Fruit fly (Drosophila melanogaster) whole organism, embryonic: ENCODE results near the gene GCS2beta.
A peak's percentile ranks its signal among the peaks of the same experiment; 100 is the strongest.

Experiments used
- Atf-2 ChIP-seq: fragments of 200-800 bp; sonication (Bioruptor generic); optimal IDR thresholded peaks from 2 replicates; lab custom pipeline; 2016; ENCODE audit warnings: missing biosample characterization, missing genetic modification characterization
- Atf6 ChIP-seq: fragments of 200-800 bp; sonication (Bioruptor generic); IDR thresholded peaks from 2 replicates; pipeline ENCODE4 v1.3.6; 2022; ENCODE audit warnings: missing biosample characterization, missing genetic modification characterization
- Blimp-1 ChIP-seq: fragments of 200-800 bp; sonication (Bioruptor generic); optimal IDR thresholded peaks from 3 replicates; lab custom pipeline; 2018; ENCODE audit warnings: missing biosample characterization, missing genetic modification characterization, mild to moderate bottlenecking, moderate library complexity, missing genetic modification reagents
- CG10147 ChIP-seq: fragments of 200-800 bp; sonication (Bioruptor generic); optimal IDR thresholded peaks from 2 replicates; lab custom pipeline; 2019; ENCODE audit warnings: missing biosample characterization, mild to moderate bottlenecking, missing genetic modification characterization, moderate library complexity
- CG10366 ChIP-seq: fragments of 200-800 bp; sonication (Bioruptor generic); IDR thresholded peaks from 2 replicates; pipeline ENCODE4 v1.3.6; 2022; ENCODE audit warnings: missing biosample characterization, missing genetic modification characterization
- CG10462 ChIP-seq: fragments of 200-800 bp; sonication (Bioruptor generic); optimal IDR thresholded peaks from 2 replicates; lab custom pipeline; 2016; ENCODE audit warnings: missing biosample characterization, missing genetic modification characterization
- CG13894 ChIP-seq: fragments of 200-800 bp; sonication (Bioruptor generic); optimal IDR thresholded peaks from 3 replicates; lab custom pipeline; 2018; ENCODE audit warnings: missing biosample characterization, mild to moderate bottlenecking, missing genetic modification characterization, moderate library complexity
- CG1529 ChIP-seq: fragments of 200-800 bp; sonication (Bioruptor generic); optimal IDR thresholded peaks from 3 replicates; lab custom pipeline; 2018; ENCODE audit warnings: missing biosample characterization, missing genetic modification characterization
- CG15601 ChIP-seq: fragments of 200-800 bp; sonication (Bioruptor generic); optimal IDR thresholded peaks from 3 replicates; lab custom pipeline; 2019; ENCODE audit warnings: missing biosample characterization, mild to moderate bottlenecking, missing genetic modification characterization, moderate library complexity
- CG16779 ChIP-seq: fragments of 200-800 bp; sonication (Bioruptor generic); IDR thresholded peaks from 2 replicates; pipeline ENCODE4 v1.3.6; 2022; ENCODE audit warnings: missing biosample characterization, missing genetic modification characterization
- CG18599 ChIP-seq: fragments of 200-800 bp; sonication (Bioruptor generic); optimal IDR thresholded peaks from 3 replicates; lab custom pipeline; 2017; ENCODE audit warnings: missing biosample characterization, missing genetic modification characterization, mild to moderate bottlenecking, moderate library complexity, missing genetic modification reagents
- CG3065 ChIP-seq: fragments of 200-800 bp; sonication (Bioruptor generic); optimal IDR thresholded peaks from 2 replicates; lab custom pipeline; 2016; ENCODE audit warnings: missing biosample characterization, missing genetic modification characterization
- CG33213 ChIP-seq: fragments of 200-800 bp; sonication (Bioruptor generic); optimal IDR thresholded peaks from 3 replicates; lab custom pipeline; 2016; ENCODE audit warnings: missing biosample characterization, missing genetic modification characterization
- CG3726 ChIP-seq: fragments of 200-800 bp; sonication (Bioruptor generic); IDR thresholded peaks from 3 replicates; pipeline ENCODE4, ENCODE4 v1.3.6; 2022; ENCODE audit warnings: missing biosample characterization, missing genetic modification characterization
- CG3847 ChIP-seq: fragments of 200-800 bp; sonication (Bioruptor generic); IDR thresholded peaks from 2 replicates; pipeline ENCODE4 v1.3.6; 2022; ENCODE audit warnings: missing biosample characterization, missing genetic modification characterization
- CG7839 ChIP-seq: fragments of 200-800 bp; sonication (Bioruptor generic); optimal IDR thresholded peaks from 3 replicates; lab custom pipeline; 2018; ENCODE audit warnings: missing biosample characterization, mild to moderate bottlenecking, missing genetic modification characterization, moderate library complexity
- CG8281 ChIP-seq: fragments of 200-800 bp; sonication (Bioruptor generic); optimal IDR thresholded peaks from 2 replicates; lab custom pipeline; 2018; ENCODE audit warnings: missing biosample characterization, mild to moderate bottlenecking, missing genetic modification characterization, moderate library complexity
- CG9215 ChIP-seq: fragments of 200-800 bp; sonication (Bioruptor generic); IDR thresholded peaks from 2 replicates; pipeline ENCODE4 v1.3.6; 2022; ENCODE audit warnings: missing biosample characterization, missing genetic modification characterization
- CG9609 ChIP-seq: fragments of 200-800 bp; sonication (Bioruptor generic); optimal IDR thresholded peaks from 3 replicates; lab custom pipeline; 2016; ENCODE audit warnings: missing biosample characterization, missing genetic modification characterization
- Dll ChIP-seq: fragments of 200-800 bp; sonication (Bioruptor generic); IDR thresholded peaks from 4 replicates; pipeline ENCODE4 v1.3.6; 2022; ENCODE audit warnings: missing biosample characterization, missing genetic modification characterization; ENCODE audit not compliant: partially characterized antibody
- Med ChIP-seq: fragments of 200-800 bp; sonication (Bioruptor generic); peaks from one replicate; lab custom pipeline; 2016; ENCODE audit warnings: missing biosample characterization, missing genetic modification characterization, mild to moderate bottlenecking, inconsistent platforms, moderate library complexity
- Myb ChIP-seq: fragments of 200-800 bp; sonication (Bioruptor generic); optimal IDR thresholded peaks from 2 replicates; lab custom pipeline; 2016; ENCODE audit warnings: missing biosample characterization, missing genetic modification characterization
- Nf-YB ChIP-seq: fragments of 200-800 bp; sonication (Bioruptor generic); optimal IDR thresholded peaks from 3 replicates; lab custom pipeline; 2019; ENCODE audit warnings: missing biosample characterization, mild to moderate bottlenecking, missing genetic modification characterization, moderate library complexity
- Nf-YC ChIP-seq: fragments of 200-800 bp; optimal IDR thresholded peaks from 3 replicates; lab custom pipeline; 2019; ENCODE audit warnings: missing biosample characterization, mild to moderate bottlenecking, missing genetic modification characterization, moderate library complexity
- Sox100B ChIP-seq: fragments of 200-800 bp; sonication (Bioruptor generic); optimal IDR thresholded peaks from 3 replicates; lab custom pipeline; 2018; ENCODE audit warnings: missing biosample characterization, mild to moderate bottlenecking, missing genetic modification characterization
- Spps ChIP-seq: fragments of 200-800 bp; sonication (Bioruptor generic); optimal IDR thresholded peaks from 2 replicates; lab custom pipeline; 2018; ENCODE audit warnings: missing biosample characterization, mild to moderate bottlenecking, missing genetic modification characterization
- ac ChIP-seq: fragments of 200-800 bp; sonication (Bioruptor generic); optimal IDR thresholded peaks from 3 replicates; lab custom pipeline; 2017; ENCODE audit warnings: missing biosample characterization, mild to moderate bottlenecking, missing genetic modification characterization
- amos ChIP-seq: fragments of 200-800 bp; sonication (Bioruptor generic); IDR thresholded peaks from 2 replicates; pipeline ENCODE4 v1.3.6; 2022; ENCODE audit warnings: missing biosample characterization, missing genetic modification characterization; ENCODE audit not compliant: partially characterized antibody
- az2 ChIP-seq: fragments of 200-800 bp; sonication (Bioruptor generic); optimal IDR thresholded peaks from 3 replicates; lab custom pipeline; 2016; ENCODE audit warnings: missing biosample characterization, missing genetic modification characterization
- bigmax ChIP-seq: fragments of 200-800 bp; sonication (Bioruptor generic); optimal IDR thresholded peaks from 2 replicates; lab custom pipeline; 2018; ENCODE audit warnings: missing biosample characterization, mild to moderate bottlenecking, missing genetic modification characterization
- cad ChIP-seq: fragments of >200 bp; optimal IDR thresholded peaks from 2 replicates; lab custom pipeline; 2017; ENCODE audit warnings: missing biosample characterization, missing genetic modification characterization
- chinmo ChIP-seq: fragments of 200-800 bp; sonication (Bioruptor generic); IDR thresholded peaks from 4 replicates; pipeline ENCODE4 v1.3.6; 2022; ENCODE audit warnings: missing biosample characterization, missing genetic modification characterization; ENCODE audit not compliant: partially characterized antibody
- en ChIP-seq: fragments of 200-800 bp; sonication (Bioruptor generic); optimal IDR thresholded peaks from 2 replicates; lab custom pipeline; 2016; ENCODE audit warnings: missing biosample characterization, missing genetic modification characterization
- fd96Cb ChIP-seq: fragments of 200-800 bp; sonication (Bioruptor generic); optimal IDR thresholded peaks from 2 replicates; lab custom pipeline; 2018; ENCODE audit warnings: missing biosample characterization, mild to moderate bottlenecking, missing genetic modification characterization, moderate library complexity
- ftz-f1 ChIP-seq: fragments of 200-800 bp; sonication (Bioruptor generic); optimal IDR thresholded peaks from 2 replicates; lab custom pipeline; 2016; ENCODE audit warnings: missing biosample characterization, missing genetic modification characterization
- gce ChIP-seq: fragments of 200-800 bp; sonication (Bioruptor generic); IDR thresholded peaks from 3 replicates; pipeline ENCODE4 v1.3.6; 2022; ENCODE audit warnings: missing biosample characterization, missing genetic modification characterization
- hth ChIP-seq: fragments of >200 bp; optimal IDR thresholded peaks from 2 replicates; lab custom pipeline; 2017; ENCODE audit warnings: inconsistent platforms
- knrl ChIP-seq: fragments of 200-800 bp; sonication (Bioruptor generic); IDR thresholded peaks from 3 replicates; pipeline ENCODE4 v1.3.6; 2022; ENCODE audit warnings: missing biosample characterization, missing genetic modification characterization; ENCODE audit not compliant: partially characterized antibody
- mld ChIP-seq: fragments of 200-800 bp; sonication (Bioruptor generic); IDR thresholded peaks from 3 replicates; pipeline ENCODE4 v1.3.6; 2022; ENCODE audit warnings: missing biosample characterization, missing genetic modification characterization; ENCODE audit not compliant: partially characterized antibody
- pan ChIP-seq, 4 experiments: fragments of >200 bp in 3 of 4; fragments of 200-800 bp in 1 of 4; sonication (Bioruptor generic) in 1 of 4; optimal IDR thresholded peaks in 3 of 4; IDR thresholded peaks in 1 of 4; 2 replicates each; pipeline versions ENCODE4 v1.3.6 to Lab custom; 2017 to 2022; ENCODE audit warnings: missing biosample characterization in 2 of 4, missing genetic modification characterization in 2 of 4, mixed read lengths in 1 of 4
- pb ChIP-seq: fragments of 200-800 bp; sonication (Bioruptor generic); optimal IDR thresholded peaks from 3 replicates; lab custom pipeline; 2016; ENCODE audit warnings: missing biosample characterization, missing genetic modification characterization
- pho ChIP-seq: fragments of 200-800 bp; sonication (Bioruptor generic); optimal IDR thresholded peaks from 2 replicates; lab custom pipeline; 2016; ENCODE audit warnings: missing biosample characterization, missing genetic modification characterization
- pita ChIP-seq: fragments of 200-800 bp; sonication (Bioruptor generic); optimal IDR thresholded peaks from 2 replicates; lab custom pipeline; 2017; ENCODE audit warnings: missing biosample characterization, mild to moderate bottlenecking, missing genetic modification characterization
- prd ChIP-seq, 3 experiments: fragments of >200 bp in 2 of 3; fragments of 200-800 bp in 1 of 3; sonication (Bioruptor generic) in 1 of 3; optimal IDR thresholded peaks in 2 of 3; IDR thresholded peaks in 1 of 3; 2 replicates in 2 of 3; 3 replicates in 1 of 3; pipeline versions ENCODE4 v1.3.6 to Lab custom; 2017 to 2022; ENCODE audit warnings: missing biosample characterization in 1 of 3, missing genetic modification characterization in 1 of 3
- tap ChIP-seq: fragments of 200-800 bp; optimal IDR thresholded peaks from 3 replicates; lab custom pipeline; 2019; ENCODE audit warnings: missing biosample characterization, mild to moderate bottlenecking, missing genetic modification characterization, moderate library complexity
- tin ChIP-seq: fragments of 200-800 bp; sonication (Bioruptor generic); optimal IDR thresholded peaks from 3 replicates; lab custom pipeline; 2016; ENCODE audit warnings: missing biosample characterization, missing genetic modification characterization
- zen ChIP-seq: fragments of 200-800 bp; sonication (Bioruptor generic); optimal IDR thresholded peaks from 3 replicates; lab custom pipeline; 2018; ENCODE audit warnings: missing biosample characterization, mild to moderate bottlenecking, missing genetic modification characterization, moderate library complexity
- zfh2 ChIP-seq: fragments of 200-800 bp; sonication (Bioruptor generic); optimal IDR thresholded peaks from 2 replicates; lab custom pipeline; 2016; ENCODE audit warnings: missing biosample characterization, missing genetic modification characterization

GCS2beta gene

DNA sequence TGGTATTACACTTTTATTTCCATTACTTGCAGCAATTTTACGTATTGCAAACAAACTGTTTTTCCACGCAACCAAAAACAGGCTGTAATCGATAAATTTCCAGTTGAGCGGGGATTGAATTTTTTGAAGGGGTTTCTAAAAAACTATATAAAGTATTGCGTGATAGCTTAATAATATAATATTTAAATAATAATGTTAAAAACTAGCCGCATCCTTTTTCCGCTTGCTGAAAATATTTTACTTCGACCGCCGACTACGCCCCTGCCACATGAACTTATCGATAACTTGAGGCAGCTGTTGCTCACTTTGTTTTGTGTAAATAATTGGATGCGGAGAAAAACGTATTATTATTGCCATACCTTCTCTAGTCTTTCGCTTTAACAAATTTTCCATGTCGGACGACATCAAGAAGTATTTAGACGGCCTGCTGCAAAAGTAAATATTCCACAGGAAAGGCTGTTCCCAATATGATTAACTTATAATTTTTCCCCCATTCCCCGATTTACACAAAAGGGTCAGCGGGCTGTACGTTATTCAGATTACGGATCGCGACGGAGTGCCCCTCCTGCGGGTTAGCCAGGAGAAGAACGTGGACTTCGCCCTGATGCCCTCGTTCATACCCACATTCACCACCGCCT lies 3.0 kb downstream of the GCS2beta start, which contains the start of the genes fws and Lamtor3 (continued):
- peak; percentile 68 for TF ChIP-seq Atf-2 (GFP tag; lab: Kevin White, UChicago)
- TF ChIP-seq CG9609 (GFP tag; lab: Kevin White, UChicago), result peak; percentile 90
- peak; percentile 86 for TF ChIP-seq ac
- 0 out of 3 replicates have a peak, but pooled peaks have one; percentile 32 for TF ChIP-seq knrl (GFP tag; lab: Robert Waterston, UW)
- TF ChIP-seq CG8281 (tag; lab: Kevin White, UChicago), result peak; percentile 88
- TF ChIP-seq CG9215, result peak; percentile 98
- peak; percentile 99 for TF ChIP-seq CG3847 (GFP tag; lab: Robert Waterston, UW)
- peak; percentile 31 for TF ChIP-seq en (GFP tag; lab: Kevin White, UChicago)
- peak; percentile 95 for TF ChIP-seq tin (GFP tag; lab: Kevin White, UChicago)
- TF ChIP-seq ftz-f1, result peak; percentile 66
- TF ChIP-seq CG33213, result peak; percentile 72
- TF ChIP-seq Myb (GFP tag; lab: Kevin White, UChicago), result peak; percentile 70
- TF ChIP-seq cad (GFP tag; lab: Kevin White, UChicago), result no peak
- peak; percentile 88 for TF ChIP-seq pho
- TF ChIP-seq Nf-YC (tag; lab: Kevin White, UChicago), result peak; percentile 68
- peak; percentile 98 for TF ChIP-seq CG18599 (GFP tag; lab: Kevin White, UChicago)
- peak; percentile 96 for TF ChIP-seq Blimp-1 (GFP tag; lab: Kevin White, UChicago)
- TF ChIP-seq CG15601 (tag; lab: Kevin White, UChicago), result peak; percentile 95
- peak; percentile 92 for TF ChIP-seq CG3065 (GFP tag; lab: Kevin White, UChicago)
- peak; percentile 95 for TF ChIP-seq CG10462
- TF ChIP-seq amos, result no peak
- TF ChIP-seq az2 (GFP tag; lab: Kevin White, UChicago), result peak; percentile 98
- peak; percentile 98 for TF ChIP-seq fd96Cb (tag; lab: Kevin White, UChicago)
- TF ChIP-seq CG1529 (GFP tag; lab: Kevin White, UChicago), result peak; percentile 97
- peak; percentile 99 for TF ChIP-seq CG10366 (GFP tag; lab: Robert Waterston, UW)
- peak; percentile 97 for TF ChIP-seq tap (tag; lab: Kevin White, UChicago)
- no peak for TF ChIP-seq hth (lab: Kevin White, UChicago)
- TF ChIP-seq Dll (GFP tag; lab: Robert Waterston, UW), result peak; percentile 74
- TF ChIP-seq Atf6 (GFP tag; lab: Robert Waterston, UW), result peak; percentile 98
- peak; percentile 94 for TF ChIP-seq CG13894 (tag; lab: Kevin White, UChicago)
- peak; percentile 52 for TF ChIP-seq pb
- TF ChIP-seq mld (GFP tag; lab: Robert Waterston, UW), result peak; percentile 49; the same call in 1 of the 3 replicates
- TF ChIP-seq Nf-YB (GFP tag; lab: Kevin White, UChicago), result peak; percentile 86
- TF ChIP-seq CG10147 (GFP tag; lab: Kevin White, UChicago), result peak; percentile 96
- peak; percentile 97 for TF ChIP-seq zfh2 (GFP tag; lab: Kevin White, UChicago)
- peak; percentile 98 for TF ChIP-seq zen
- TF ChIP-seq Med (GFP tag; lab: Kevin White, UChicago), result peak; percentile 98
- TF ChIP-seq gce (GFP tag; lab: Robert Waterston, UW), result peak; percentile 99
- peak; percentile 95 for TF ChIP-seq Sox100B (GFP tag; lab: Kevin White, UChicago)
- TF ChIP-seq pan (optimal IDR thresholded peaks at IDR 0.05; lab: Kevin White, UChicago), result no peak
- peak in 1 of 2 experiments; percentile 100 for TF ChIP-seq pan (GFP tag; optimal IDR thresholded peaks at IDR 0.05 in 1 of 2, IDR thresholded peaks at IDR 0.05 in 1 of 2)
- peak; percentile 99 for TF ChIP-seq CG7839 (tag; lab: Kevin White, UChicago)
- TF ChIP-seq chinmo (GFP tag; lab: Robert Waterston, UW), result 0 out of 4 replicates have a peak, but pooled peaks have one; percentile 14
- peak; percentile 75 for TF ChIP-seq bigmax (GFP tag; lab: Kevin White, UChicago)
- TF ChIP-seq Spps (tag; lab: Kevin White, UChicago), result peak; percentile 96
- no peak for TF ChIP-seq pita (GFP tag; lab: Kevin White, UChicago)
- peak; percentile 98 for TF ChIP-seq CG3726 (GFP tag; lab: Robert Waterston, UW)
- TF ChIP-seq CG16779 (GFP tag; lab: Robert Waterston, UW), result peak; percentile 98
- TF ChIP-seq prd (optimal IDR thresholded peaks at IDR 0.05; lab: Kevin White, UChicago), result no peak
- TF ChIP-seq prd (GFP tag; IDR thresholded peaks at IDR 0.05; lab: Robert Waterston, UW), result peak; percentile 100
